Worm (Caenorhabditis elegans): ENCODE data around the gene K11H3.8.

The K11H3.8 gene

DNA sequence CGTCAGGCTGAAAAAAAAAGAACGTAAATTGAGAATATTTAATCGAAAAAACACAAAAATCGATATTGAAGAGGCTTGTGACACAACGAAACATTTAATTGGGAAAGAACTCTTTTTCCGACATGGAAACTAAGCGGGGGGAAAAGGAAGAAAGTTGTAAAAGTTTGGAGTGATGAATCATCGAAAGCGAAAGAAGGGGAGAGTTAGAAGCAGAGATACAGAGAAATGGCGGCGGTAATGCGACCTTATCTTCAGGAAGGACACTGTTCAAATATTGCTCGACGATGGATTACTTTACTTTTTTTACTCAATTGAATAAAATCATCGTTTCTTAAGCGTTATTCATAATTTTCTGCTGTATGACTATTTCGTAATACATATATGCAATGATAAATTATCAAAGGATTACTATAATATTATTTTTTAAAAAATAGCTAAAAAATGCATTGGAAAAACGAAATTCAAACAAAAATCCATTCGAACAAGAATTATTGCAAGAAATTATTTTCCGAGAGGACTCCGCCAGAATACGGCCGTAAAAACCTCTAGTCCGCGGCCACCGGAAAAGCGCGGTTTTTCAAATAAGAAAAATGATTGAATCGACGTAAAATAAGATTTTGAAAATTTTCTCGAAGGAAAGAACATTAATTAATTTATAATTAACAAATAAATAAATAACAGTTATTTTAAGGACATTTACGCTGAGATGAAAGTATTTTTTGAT, 33.0 kb downstream of the K11H3.8 start, which contains the start of gene dhhc-4 (continued):
- TF ChIP-seq ama-1 (optimal IDR thresholded peaks at IDR 0.05) (no peak), tbx-2 (tag; optimal IDR thresholded peaks at IDR 0.05) (peak; percentile 81), madf-2 (tag; optimal IDR thresholded peaks at IDR 0.05) (no peak), mec-3 (tag; optimal IDR thresholded peaks at IDR 0.05; ENCODE audit: borderline replicate concordance) (no peak), sox-2 (GFP tag; IDR thresholded peaks at IDR 0.05) (no peak), ceh-24 (tag; optimal IDR thresholded peaks at IDR 0.05) (no peak), ztf-16 (tag; optimal IDR thresholded peaks at IDR 0.05) (no peak), elt-2 (tag; optimal IDR thresholded peaks at IDR 0.05) (peak; percentile 79), unc-3 (GFP tag; conservative IDR thresholded peaks at IDR 0.05) (no peak), unc-3 (tag; optimal IDR thresholded peaks at IDR 0.05) (no peak), rnt-1 (tag; optimal IDR thresholded peaks at IDR 0.05) (peak; percentile 10), fax-1 (tag; optimal IDR thresholded peaks at IDR 0.05) (peak; percentile 23), unc-42 (tag; optimal IDR thresholded peaks at IDR 0.05) (no peak), zip-5 (tag; optimal IDR thresholded peaks at IDR 0.05) (peak; percentile 70), ahr-1 (tag; optimal IDR thresholded peaks at IDR 0.05) (peak; percentile 6), hlh-8 (tag; optimal IDR thresholded peaks at IDR 0.05) (peak; percentile 81), ceh-30 (tag; optimal IDR thresholded peaks at IDR 0.05) (no peak), pros-1 (tag; optimal IDR thresholded peaks at IDR 0.05) (no peak), hlh-15 (tag; optimal IDR thresholded peaks at IDR 0.05) (no peak), hlh-6 (tag; optimal IDR thresholded peaks at IDR 0.05) (peak; percentile 13), unc-55 (GFP tag; optimal IDR thresholded peaks at IDR 0.05) (peak; percentile 3), pag-3 (tag; optimal IDR thresholded peaks at IDR 0.05; ENCODE audit: borderline replicate concordance) (no peak), che-1 (tag; optimal IDR thresholded peaks at IDR 0.05) (no peak), npax-4 (tag; optimal IDR thresholded peaks at IDR 0.05) (no peak), ref-2 (tag; optimal IDR thresholded peaks at IDR 0.05) (peak; percentile 9), ceh-14 (tag; optimal IDR thresholded peaks at IDR 0.05) (peak; percentile 74), unc-86 (tag; optimal IDR thresholded peaks at IDR 0.05) (peak; percentile 58), nfya-1 (tag; optimal IDR thresholded peaks at IDR 0.05) (peak; percentile 0)

DNA sequence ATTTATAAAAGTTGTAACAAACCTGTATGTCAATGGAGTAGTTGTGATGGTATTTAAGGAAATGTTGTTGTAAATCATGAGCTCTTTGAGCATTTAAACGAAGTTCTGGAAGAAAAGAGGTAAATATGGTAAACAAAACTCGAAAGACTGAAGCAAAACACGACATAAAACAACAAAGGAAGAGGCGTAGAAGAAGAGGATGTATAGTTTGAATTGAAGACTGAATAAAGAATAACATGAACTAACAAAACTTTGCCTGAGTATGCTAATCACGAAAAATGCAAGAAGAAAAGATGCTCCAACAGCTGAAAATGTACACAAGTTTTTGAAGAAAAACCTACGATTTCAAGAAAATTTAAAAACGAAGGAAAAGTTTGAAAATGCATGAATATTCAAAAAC, 36.0 kb downstream of the K11H3.8 start, which contains the start of gene ZK757.1:
Gene ZK757.1, minus strand, starts transcription at position 101 of the 400 bp plus-strand sequence.
- TF ChIP-seq pag-3 (tag; optimal IDR thresholded peaks at IDR 0.05; ENCODE audit: borderline replicate concordance) = no peak
- TF ChIP-seq ceh-6 (GFP tag; optimal IDR thresholded peaks at IDR 0.05) = no peak
- no peak for TF ChIP-seq K09A11.1 (tag; optimal IDR thresholded peaks at IDR 0.05; ENCODE audit: insufficient read depth)
- TF ChIP-seq elt-4 (tag; optimal IDR thresholded peaks at IDR 0.05) = no peak
- TF ChIP-seq pax-1 (tag; optimal IDR thresholded peaks at IDR 0.05) = no peak
- TF ChIP-seq ceh-18 (tag; optimal IDR thresholded peaks at IDR 0.05) = no peak
- no peak for TF ChIP-seq mec-3 (tag; optimal IDR thresholded peaks at IDR 0.05; ENCODE audit: borderline replicate concordance)
- TF ChIP-seq unc-86 (tag; optimal IDR thresholded peaks at IDR 0.05) = no peak
- TF ChIP-seq pha-2 (tag; optimal IDR thresholded peaks at IDR 0.05) = no peak
- TF ChIP-seq C08G9.2 (tag; optimal IDR thresholded peaks at IDR 0.05) = no peak
- no peak for TF ChIP-seq ceh-48 (tag; optimal IDR thresholded peaks at IDR 0.05)
- TF ChIP-seq eyg-1 (tag; optimal IDR thresholded peaks at IDR 0.05) = no peak
- no peak for TF ChIP-seq ref-2 (tag; optimal IDR thresholded peaks at IDR 0.05)
- TF ChIP-seq lim-6 (tag; optimal IDR thresholded peaks at IDR 0.05) = no peak
- TF ChIP-seq T23F11.4 (GFP tag; optimal IDR thresholded peaks at IDR 0.05) = no peak
- no peak for TF ChIP-seq ceh-45 (GFP tag; IDR thresholded peaks at IDR 0.05)
- TF ChIP-seq tbx-7 (tag; optimal IDR thresholded peaks at IDR 0.05) = no peak
- TF ChIP-seq hlh-15 (tag; optimal IDR thresholded peaks at IDR 0.05) = no peak
- no peak for TF ChIP-seq pqm-1 (tag; optimal IDR thresholded peaks at IDR 0.05)
- no peak for TF ChIP-seq pha-4 (tag; optimal IDR thresholded peaks at IDR 0.05)
